Fruit fly (Drosophila melanogaster): Measurements from ENCODE around the gene Meltrin.

The Meltrin gene

DNA sequence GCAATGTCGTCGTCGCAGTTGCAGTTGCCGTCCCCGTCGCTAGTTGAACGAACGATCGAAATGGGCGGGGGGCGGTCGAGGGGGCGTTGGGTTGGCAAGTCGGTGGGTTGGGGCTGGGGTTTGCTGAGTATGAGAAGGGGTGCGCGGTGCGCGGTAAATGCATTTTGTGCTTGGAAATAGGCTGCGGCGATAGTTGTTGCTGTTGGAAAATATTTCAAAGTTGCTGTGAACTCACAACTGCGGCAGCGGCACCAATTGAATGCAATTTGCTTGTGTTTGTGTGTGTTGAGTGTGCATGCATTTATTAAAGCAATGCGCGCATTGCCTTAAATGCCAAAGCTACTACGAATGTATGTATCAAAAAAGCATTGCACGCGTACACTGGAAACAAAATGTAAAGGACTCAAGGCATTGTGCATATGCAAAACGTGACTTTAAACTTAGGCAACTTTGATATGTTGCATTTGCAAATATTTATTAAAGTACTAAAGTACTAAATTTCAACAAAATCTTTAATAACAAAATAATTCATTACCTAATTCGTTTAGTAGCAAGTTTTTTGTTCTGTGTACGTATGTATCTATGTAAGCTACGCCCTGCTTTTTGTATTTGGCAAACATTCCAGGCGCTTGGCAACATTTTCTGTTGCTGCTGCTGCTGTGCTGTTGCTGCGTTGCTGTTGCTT, 18.0 kb upstream of the Meltrin start (continued):
- TF ChIP-seq CG13123 (GFP tag; optimal IDR thresholded peaks at IDR 0.05) (no peak), CG7271 (tag; optimal IDR thresholded peaks at IDR 0.05) (no peak), CG8765 (GFP tag; IDR thresholded peaks at IDR 0.05) (no peak; the same call in 1 of the 2 replicates), CG14014 (GFP tag; IDR thresholded peaks at IDR 0.05) (peak; percentile 33; the same call in 1 of the 2 replicates), pum (GFP tag; optimal IDR thresholded peaks at IDR 0.05) (peak; percentile 26), crp (GFP tag; optimal IDR thresholded peaks at IDR 0.05) (no peak), hbn (GFP tag; IDR thresholded peaks at IDR 0.05; ENCODE audit: partially characterized antibody) (no peak), Side (GFP tag; optimal IDR thresholded peaks at IDR 0.05) (no peak), CG2202 (tag; optimal IDR thresholded peaks at IDR 0.05) (peak; percentile 42), gt (GFP tag; IDR thresholded peaks at IDR 0.05) (no peak), hth (optimal IDR thresholded peaks at IDR 0.05) (no peak), mld (GFP tag; IDR thresholded peaks at IDR 0.05; ENCODE audit: partially characterized antibody) (no peak), CG17568 (GFP tag; optimal IDR thresholded peaks at IDR 0.05) (no peak), Dp (GFP tag; optimal IDR thresholded peaks at IDR 0.05) (no peak), CG18619 (GFP tag; optimal IDR thresholded peaks at IDR 0.05) (no peak), crc (GFP tag; optimal IDR thresholded peaks at IDR 0.05) (no peak), tna (GFP tag; IDR thresholded peaks at IDR 0.05; ENCODE audit: partially characterized antibody) (no peak), CG32772 (GFP tag; IDR thresholded peaks at IDR 0.05) (no peak), CG4707 (GFP tag; optimal IDR thresholded peaks at IDR 0.05) (peak; percentile 37), NC2α (GFP tag; optimal IDR thresholded peaks at IDR 0.05) (no peak), hb (GFP tag; IDR thresholded peaks at IDR 0.05; ENCODE audit: partially characterized antibody) (no peak), fd96Cb (tag; optimal IDR thresholded peaks at IDR 0.05) (peak; percentile 57), CG16779 (GFP tag; IDR thresholded peaks at IDR 0.05) (no peak), CG1792 (GFP tag; optimal IDR thresholded peaks at IDR 0.05) (no peak), CG30020 (tag; optimal IDR thresholded peaks at IDR 0.05) (no peak), Six4 (GFP tag; optimal IDR thresholded peaks at IDR 0.05) (no peak), nmo (GFP tag; optimal IDR thresholded peaks at IDR 0.05) (peak; percentile 55), CG34224 (GFP tag; IDR thresholded peaks at IDR 0.05; ENCODE audit: partially characterized antibody) (no peak), CG10543 (GFP tag; optimal IDR thresholded peaks at IDR 0.05) (no peak), Blimp-1 (GFP tag; optimal IDR thresholded peaks at IDR 0.05) (peak; percentile 62), HLH54F (GFP tag; optimal IDR thresholded peaks at IDR 0.05) (no peak), klu (GFP tag; IDR thresholded peaks at IDR 0.05) (no peak), corto (GFP tag; optimal IDR thresholded peaks at IDR 0.05) (no peak), az2 (GFP tag; optimal IDR thresholded peaks at IDR 0.05) (peak; percentile 46), Nf-YB (GFP tag; optimal IDR thresholded peaks at IDR 0.05) (no peak), CG17385 (GFP tag; optimal IDR thresholded peaks at IDR 0.05) (peak; percentile 8), CG9876 (GFP tag; optimal IDR thresholded peaks at IDR 0.05) (no peak), CG13894 (tag; optimal IDR thresholded peaks at IDR 0.05) (no peak), Optix (GFP tag; IDR thresholded peaks at IDR 0.05) (no peak), CG12071 (GFP tag; optimal IDR thresholded peaks at IDR 0.05) (no peak), CG10274 (GFP tag; optimal IDR thresholded peaks at IDR 0.05) (no peak), CG6254 (GFP tag; optimal IDR thresholded peaks at IDR 0.05) (peak; percentile 73), sqz (GFP tag; optimal IDR thresholded peaks at IDR 0.05) (no peak), CoRest (tag; optimal IDR thresholded peaks at IDR 0.05) (peak; percentile 49), CG17912 (GFP tag; optimal IDR thresholded peaks at IDR 0.05) (no peak), CG3838 (GFP tag; optimal IDR thresholded peaks at IDR 0.05) (no peak), lov (optimal IDR thresholded peaks at IDR 0.05) (no peak), lov (GFP tag; IDR thresholded peaks at IDR 0.05) (no peak), CG3847 (GFP tag; IDR thresholded peaks at IDR 0.05) (no peak), Sin3A (optimal IDR thresholded peaks at IDR 0.05) (no peak)

Data from whole organism, embryonic.